Comparison of ENCODE assay signal across 1 worm cellular context in the genomic region with DNA sequence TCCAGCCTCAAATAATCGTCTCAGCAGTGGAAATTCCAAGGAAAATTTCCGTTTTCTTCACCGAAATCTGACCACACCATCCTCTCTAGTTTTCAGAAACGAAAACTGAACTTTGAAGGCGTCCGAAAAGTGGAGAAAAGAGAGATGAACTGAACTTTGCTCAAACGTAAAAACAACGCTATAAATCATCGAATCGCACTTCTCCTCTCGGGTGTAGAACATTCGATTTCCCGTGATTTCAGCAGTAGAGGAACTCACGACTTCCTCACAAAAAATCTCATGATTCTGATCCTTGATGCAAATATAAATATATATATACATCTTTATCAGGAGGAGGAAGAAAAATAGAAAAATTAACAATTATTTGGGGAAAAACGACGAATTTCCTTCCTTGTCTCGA.
TF ChIP-seq lines count a peak whose summit lies in the region.

No protein-coding gene starts in this region.

TF ChIP-seq in whole organism, L1 larva, 84 proteins besides CTCF, POLR2A, EP300 and RAD21 (continued from another document):
- no peak for TF ChIP-seq pax-3 (tag; optimal IDR thresholded peaks at IDR 0.05; lab: Kevin White, UChicago)
- TF ChIP-seq isw-1 (GFP tag; IDR thresholded peaks at IDR 0.05; lab: Robert Waterston, UW) = no peak
- TF ChIP-seq sup-37 (GFP tag; optimal IDR thresholded peaks at IDR 0.05; lab: Kevin White, UChicago) = no peak
- TF ChIP-seq ceh-8 (GFP tag; optimal IDR thresholded peaks at IDR 0.05; lab: Kevin White, UChicago) = no peak
- TF ChIP-seq nhr-47 (tag; optimal IDR thresholded peaks at IDR 0.05; lab: Kevin White, UChicago) = no peak
- TF ChIP-seq dsc-1 (tag; optimal IDR thresholded peaks at IDR 0.05; lab: Kevin White, UChicago) = no peak
- TF ChIP-seq efl-3 (GFP tag; optimal IDR thresholded peaks at IDR 0.05; lab: Kevin White, UChicago) = no peak
TF ChIP-seq in whole organism, L1 larva: peak in this region for 9.
